Fruit fly (Drosophila melanogaster) whole organism, embryonic: ENCODE data around the gene Lamtor4.
A peak's percentile ranks its signal among the peaks of the same experiment; 100 is the strongest.

Source experiments
- Awh ChIP-seq: fragments of 200-800 bp; sonication (Bioruptor generic); IDR thresholded peaks from 2 replicates; pipeline ENCODE4, ENCODE4 v1.3.6; 2022; ENCODE audit warnings: missing biosample characterization, missing genetic modification characterization
- Bgb ChIP-seq: fragments of 200-800 bp; sonication (Bioruptor generic); IDR thresholded peaks from 2 replicates; pipeline ENCODE4 v1.3.6; 2022; ENCODE audit warnings: missing biosample characterization, missing genetic modification characterization; ENCODE audit not compliant: partially characterized antibody
- CG13287 ChIP-seq: fragments of 200-800 bp; sonication (Bioruptor generic); IDR thresholded peaks from 2 replicates; pipeline ENCODE4 v1.3.6; 2022; ENCODE audit warnings: missing biosample characterization, missing genetic modification characterization; ENCODE audit not compliant: partially characterized antibody
- CG15514 ChIP-seq: fragments of 200-800 bp; sonication (Bioruptor generic); optimal IDR thresholded peaks from 3 replicates; lab custom pipeline; 2017; ENCODE audit warnings: missing biosample characterization, missing genetic modification characterization, mild to moderate bottlenecking, moderate library complexity, missing genetic modification reagents
- CG15601 ChIP-seq: fragments of 200-800 bp; sonication (Bioruptor generic); optimal IDR thresholded peaks from 3 replicates; lab custom pipeline; 2019; ENCODE audit warnings: missing biosample characterization, mild to moderate bottlenecking, missing genetic modification characterization, moderate library complexity
- CG1832 ChIP-seq: fragments of 200-800 bp; sonication (Bioruptor generic); optimal IDR thresholded peaks from 2 replicates; lab custom pipeline; 2017; ENCODE audit warnings: missing biosample characterization, mild to moderate bottlenecking, missing genetic modification characterization, inconsistent platforms
- CG2129 ChIP-seq: fragments of 200-800 bp; sonication (Bioruptor generic); IDR thresholded peaks from 2 replicates; pipeline ENCODE4 v1.3.6; 2022; ENCODE audit warnings: missing biosample characterization, missing genetic modification characterization; ENCODE audit not compliant: partially characterized antibody
- CG2712 ChIP-seq: fragments of 200-800 bp; optimal IDR thresholded peaks from 3 replicates; lab custom pipeline; 2019; ENCODE audit warnings: missing biosample characterization, mild to moderate bottlenecking, missing genetic modification characterization, moderate library complexity
- CG34224 ChIP-seq: fragments of 200-800 bp; sonication (Bioruptor generic); IDR thresholded peaks from 3 replicates; pipeline ENCODE4 v1.3.6; 2022; ENCODE audit warnings: missing biosample characterization, missing genetic modification characterization; ENCODE audit not compliant: partially characterized antibody
- CG34376 ChIP-seq: fragments of 200-800 bp; sonication (Bioruptor generic); optimal IDR thresholded peaks from 2 replicates; lab custom pipeline; 2018; ENCODE audit warnings: missing biosample characterization, mild to moderate bottlenecking, missing genetic modification characterization
- CG34422 ChIP-seq: fragments of 200-800 bp; sonication (Bioruptor generic); IDR thresholded peaks from 3 replicates; pipeline ENCODE4 v1.3.6; 2022; ENCODE audit warnings: missing biosample characterization, missing genetic modification characterization
- CG3847 ChIP-seq: fragments of 200-800 bp; sonication (Bioruptor generic); IDR thresholded peaks from 2 replicates; pipeline ENCODE4 v1.3.6; 2022; ENCODE audit warnings: missing biosample characterization, missing genetic modification characterization
- CG4617 ChIP-seq: fragments of 200-800 bp; sonication (Bioruptor generic); optimal IDR thresholded peaks from 3 replicates; lab custom pipeline; 2016; ENCODE audit warnings: missing biosample characterization, missing genetic modification characterization, borderline replicate concordance
- CG6791 ChIP-seq: fragments of 200-800 bp; sonication (Bioruptor generic); IDR thresholded peaks from 3 replicates; pipeline ENCODE4 v1.3.6; 2022; ENCODE audit warnings: missing biosample characterization, missing genetic modification characterization; ENCODE audit not compliant: partially characterized antibody
- CG7963 ChIP-seq: fragments of 200-800 bp; sonication (Bioruptor generic); IDR thresholded peaks from 3 replicates; pipeline ENCODE4 v1.3.6; 2022; ENCODE audit warnings: missing biosample characterization, missing genetic modification characterization; ENCODE audit not compliant: partially characterized antibody
- CG9215 ChIP-seq: fragments of 200-800 bp; sonication (Bioruptor generic); IDR thresholded peaks from 2 replicates; pipeline ENCODE4 v1.3.6; 2022; ENCODE audit warnings: missing biosample characterization, missing genetic modification characterization
- CG9797 ChIP-seq: fragments of 200-800 bp; sonication (Bioruptor generic); optimal IDR thresholded peaks from 3 replicates; lab custom pipeline; 2018; ENCODE audit warnings: missing biosample characterization, mild to moderate bottlenecking, missing genetic modification characterization
- CHES-1-like ChIP-seq: fragments of 200-800 bp; sonication (Bioruptor generic); optimal IDR thresholded peaks from 2 replicates; lab custom pipeline; 2016; ENCODE audit warnings: missing biosample characterization, missing genetic modification characterization
- Dip2 ChIP-seq: fragments of 200-800 bp; sonication (Bioruptor generic); IDR thresholded peaks from 2 replicates; pipeline ENCODE4 v1.3.6; 2022; ENCODE audit warnings: missing biosample characterization, missing genetic modification characterization
- Dp ChIP-seq: fragments of 200-800 bp; sonication (Bioruptor generic); optimal IDR thresholded peaks from 2 replicates; lab custom pipeline; 2018; ENCODE audit warnings: missing biosample characterization, mild to moderate bottlenecking, missing genetic modification characterization, moderate library complexity
- E2f2 ChIP-seq: fragments of 200-800 bp; sonication (Bioruptor generic); IDR thresholded peaks from 2 replicates; pipeline ENCODE4 v1.3.6; 2022; ENCODE audit warnings: missing biosample characterization, missing genetic modification characterization
- Fer1 ChIP-seq: fragments of 200-800 bp; sonication (Bioruptor generic); optimal IDR thresholded peaks from 2 replicates; lab custom pipeline; 2017; ENCODE audit warnings: missing biosample characterization, mild to moderate bottlenecking, missing genetic modification characterization
- HLH4C ChIP-seq: fragments of 200-800 bp; sonication (Bioruptor generic); IDR thresholded peaks from 3 replicates; pipeline ENCODE4 v1.3.6; 2022; ENCODE audit warnings: missing biosample characterization, missing genetic modification characterization; ENCODE audit not compliant: partially characterized antibody
- HmgD ChIP-seq: fragments of 200-800 bp; sonication (Bioruptor generic); optimal IDR thresholded peaks from 3 replicates; lab custom pipeline; 2016; ENCODE audit warnings: missing biosample characterization, missing genetic modification characterization
- Lhr ChIP-seq: fragments of 200-800 bp; sonication (Bioruptor generic); optimal IDR thresholded peaks from 3 replicates; lab custom pipeline; 2017; ENCODE audit warnings: mild to moderate bottlenecking, missing biosample characterization, missing genetic modification reagents, missing genetic modification characterization
- Mad ChIP-seq: fragments of 200-800 bp; sonication (Bioruptor generic); optimal IDR thresholded peaks from 2 replicates; lab custom pipeline; 2016; ENCODE audit warnings: missing biosample characterization, missing genetic modification characterization
- Opbp ChIP-seq: fragments of 200-800 bp; sonication (Bioruptor generic); IDR thresholded peaks from 3 replicates; pipeline ENCODE4 v1.3.6; 2022; ENCODE audit warnings: missing biosample characterization, missing genetic modification characterization; ENCODE audit not compliant: partially characterized antibody
- abd-A ChIP-seq: fragments of 200-800 bp; sonication (Bioruptor generic); optimal IDR thresholded peaks from 3 replicates; lab custom pipeline; 2019; ENCODE audit warnings: missing biosample characterization, mild to moderate bottlenecking, missing genetic modification characterization, moderate library complexity
- amos ChIP-seq: fragments of 200-800 bp; sonication (Bioruptor generic); IDR thresholded peaks from 2 replicates; pipeline ENCODE4 v1.3.6; 2022; ENCODE audit warnings: missing biosample characterization, missing genetic modification characterization; ENCODE audit not compliant: partially characterized antibody
- ase ChIP-seq: fragments of 200-800 bp; sonication (Bioruptor generic); IDR thresholded peaks from 3 replicates; pipeline ENCODE4 v1.3.6; 2022; ENCODE audit warnings: missing biosample characterization, missing genetic modification characterization
- bbx ChIP-seq: fragments of 200-800 bp; sonication (Bioruptor generic); IDR thresholded peaks from 2 replicates; pipeline ENCODE4 v1.3.6; 2022; ENCODE audit warnings: missing biosample characterization, missing genetic modification characterization; ENCODE audit not compliant: partially characterized antibody
- dan ChIP-seq: fragments of 200-800 bp; sonication (Bioruptor generic); IDR thresholded peaks from 2 replicates; pipeline ENCODE4 v1.3.6; 2022; ENCODE audit warnings: missing biosample characterization, missing genetic modification characterization
- dpn ChIP-seq, 2 experiments: fragments of 200-800 bp; sonication (Bioruptor generic); optimal IDR thresholded peaks; 3 replicates each; lab custom pipeline; 2016; ENCODE audit warnings: missing biosample characterization in 2 of 2, missing genetic modification characterization in 2 of 2
- gfzf ChIP-seq: fragments of 200-800 bp; sonication (Bioruptor generic); optimal IDR thresholded peaks from 2 replicates; lab custom pipeline; 2016; ENCODE audit warnings: missing biosample characterization, mild to moderate bottlenecking, missing genetic modification characterization, moderate library complexity
- her ChIP-seq: fragments of 200-800 bp; sonication (Bioruptor generic); optimal IDR thresholded peaks from 2 replicates; lab custom pipeline; 2016; ENCODE audit warnings: missing biosample characterization, missing genetic modification characterization
- inv ChIP-seq: fragments of 200-800 bp; sonication (Bioruptor generic); IDR thresholded peaks from 2 replicates; pipeline ENCODE4 v1.3.6; 2022; ENCODE audit warnings: missing biosample characterization, missing genetic modification characterization; ENCODE audit not compliant: partially characterized antibody
- lilli ChIP-seq: fragments of 200-800 bp; sonication (Bioruptor generic); optimal IDR thresholded peaks from 3 replicates; lab custom pipeline; 2016; ENCODE audit warnings: missing biosample characterization, missing genetic modification characterization
- nerfin-2 ChIP-seq: fragments of 200-800 bp; sonication (Bioruptor generic); IDR thresholded peaks from 2 replicates; pipeline ENCODE4 v1.3.6; 2022; ENCODE audit warnings: missing biosample characterization, missing genetic modification characterization; ENCODE audit not compliant: partially characterized antibody
- onecut ChIP-seq: fragments of 200-800 bp; sonication (Bioruptor generic); IDR thresholded peaks from 2 replicates; pipeline ENCODE4 v1.3.6; 2022; ENCODE audit warnings: missing biosample characterization, missing genetic modification characterization
- ranshi ChIP-seq: fragments of 200-800 bp; sonication (Bioruptor generic); IDR thresholded peaks from 2 replicates; pipeline ENCODE4 v1.3.6; 2022; ENCODE audit warnings: missing biosample characterization, missing genetic modification characterization
- sisA ChIP-seq: fragments of 200-800 bp; sonication (Bioruptor generic); IDR thresholded peaks from 2 replicates; pipeline ENCODE4 v1.3.6; 2022; ENCODE audit warnings: missing biosample characterization, missing genetic modification characterization
- stwl ChIP-seq: fragments of 200-800 bp; sonication (Bioruptor generic); optimal IDR thresholded peaks from 3 replicates; lab custom pipeline; 2018; ENCODE audit warnings: missing biosample characterization, mild to moderate bottlenecking, missing genetic modification characterization, moderate library complexity
- tna ChIP-seq: fragments of 200-800 bp; sonication (Bioruptor generic); IDR thresholded peaks from 2 replicates; pipeline ENCODE4 v1.3.6; 2022; ENCODE audit warnings: missing biosample characterization, missing genetic modification characterization; ENCODE audit not compliant: partially characterized antibody
- vvl ChIP-seq: fragments of 200-800 bp; sonication (Bioruptor generic); IDR thresholded peaks from 2 replicates; pipeline ENCODE4 v1.3.6; 2022; ENCODE audit warnings: missing biosample characterization, missing genetic modification characterization

Gene Lamtor4

dm6 chr3L:3905111-3905510 lies 8.4 kb downstream of the Lamtor4 start, which contains the start of gene ida (continued):
- TF ChIP-seq CG3847 (GFP tag; lab: Robert Waterston, UW) (peak; percentile 90), ase (GFP tag; lab: Robert Waterston, UW) (no peak), Opbp (peak; percentile 100), stwl (tag; lab: Kevin White, UChicago) (peak; percentile 36), gfzf (GFP tag; lab: Kevin White, UChicago) (peak; percentile 47), sisA (GFP tag; lab: Robert Waterston, UW) (no peak), Awh (GFP tag; lab: Robert Waterston, UW) (no peak), tna (GFP tag; lab: Robert Waterston, UW) (peak; percentile 23; the same call in 1 of the 2 replicates), her (GFP tag; lab: Kevin White, UChicago) (peak; percentile 41), Dp (GFP tag; lab: Kevin White, UChicago) (peak; percentile 99), CG15601 (tag; lab: Kevin White, UChicago) (peak; percentile 8), dan (GFP tag; lab: Robert Waterston, UW) (no peak), ranshi (GFP tag; lab: Robert Waterston, UW) (no peak), E2f2 (GFP tag; lab: Robert Waterston, UW) (peak; percentile 99), HmgD (peak; percentile 19), vvl (GFP tag; lab: Robert Waterston, UW) (peak; percentile 40; the same call in 1 of the 2 replicates), CG15514 (GFP tag; lab: Kevin White, UChicago) (peak; percentile 72), CG34376 (GFP tag; lab: Kevin White, UChicago) (peak; percentile 53), abd-A (tag; lab: Kevin White, UChicago) (no peak), Dip2 (GFP tag; lab: Robert Waterston, UW) (no peak)
- TF ChIP-seq, all 482 proteins: peak for 63

DNA sequence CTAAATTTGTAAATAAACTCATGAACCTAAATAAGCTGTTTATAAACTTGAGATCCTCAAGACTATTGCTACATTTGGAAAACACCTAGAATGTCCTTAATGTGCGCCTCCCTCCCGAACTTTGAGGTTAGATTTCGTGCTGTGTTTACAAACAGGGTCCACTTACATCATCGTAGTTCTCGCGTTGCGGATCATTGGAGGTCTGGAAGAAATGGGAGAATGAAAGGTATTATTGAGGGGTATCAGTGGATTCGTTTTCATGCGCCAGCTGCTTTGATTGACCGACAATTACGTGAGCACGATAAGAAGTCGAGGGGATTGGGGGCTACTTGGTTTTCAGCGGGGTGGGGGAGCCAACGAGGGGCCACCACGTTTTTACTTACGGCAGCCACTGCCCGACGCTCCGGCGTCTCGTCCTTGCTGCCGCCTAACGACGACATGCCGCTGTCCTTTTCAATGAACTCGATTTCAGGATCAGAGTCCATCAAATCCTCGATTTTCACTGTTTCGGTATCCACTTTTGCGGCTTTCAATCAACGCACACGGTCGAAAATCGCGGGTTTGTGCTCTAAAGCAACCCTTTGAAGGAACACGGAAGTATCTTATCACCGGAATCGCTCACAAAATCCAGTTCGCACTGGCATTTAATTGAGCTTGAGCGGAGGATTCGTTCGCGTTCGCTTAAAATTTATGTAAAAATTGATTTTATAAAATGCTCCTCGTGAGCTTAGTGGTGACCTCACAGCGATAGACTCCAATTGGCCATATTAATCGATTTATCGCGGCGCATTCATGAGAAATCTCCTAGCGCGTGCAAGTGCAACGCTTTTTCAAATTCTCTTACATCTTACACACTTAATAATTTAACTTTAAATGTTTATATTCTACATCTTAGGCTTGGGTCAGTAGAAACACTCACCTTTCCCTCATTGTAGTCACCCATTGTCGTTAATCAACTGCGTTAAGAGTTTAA lies 12.4 kb downstream of the Lamtor4 start:
- TF ChIP-seq CG1832 (GFP tag; lab: Kevin White, UChicago) (no peak), CG9797 (GFP tag; lab: Kevin White, UChicago) (peak; percentile 47), HLH4C (GFP tag; lab: Robert Waterston, UW) (peak; percentile 64; the same call in 2 of the 3 replicates), Fer1 (GFP tag; lab: Kevin White, UChicago) (no peak), dpn (GFP tag; optimal IDR thresholded peaks at IDR 0.05; lab: Kevin White, UChicago) (peak in 1 of 2 experiments; percentile 18), Mad (peak; percentile 1), CG4617 (peak; percentile 69), lilli (GFP tag; lab: Kevin White, UChicago) (peak; percentile 16), bbx (GFP tag; lab: Robert Waterston, UW) (peak; percentile 75), CG34422 (GFP tag; lab: Robert Waterston, UW) (peak; percentile 44; the same call in 2 of the 3 replicates), CG7963 (GFP tag; lab: Robert Waterston, UW) (peak; percentile 43; the same call in 1 of the 3 replicates), CHES-1-like (GFP tag; lab: Kevin White, UChicago) (peak; percentile 2), onecut (GFP tag; lab: Robert Waterston, UW) (peak; percentile 79), Opbp (peak; percentile 76), CG34224 (GFP tag; lab: Robert Waterston, UW) (peak; percentile 68), nerfin-2 (0 out of 2 replicates have a peak, but pooled peaks have one; percentile 51), Bgb (GFP tag; lab: Robert Waterston, UW) (peak; percentile 65), CG2712 (tag; lab: Kevin White, UChicago) (peak; percentile 40), E2f2 (GFP tag; lab: Robert Waterston, UW) (peak; percentile 75), CG9215 (GFP tag; lab: Robert Waterston, UW) (no peak), amos (GFP tag; lab: Robert Waterston, UW) (peak; percentile 61; the same call in 1 of the 2 replicates), CG6791 (GFP tag; lab: Robert Waterston, UW) (peak; percentile 60; the same call in 1 of the 3 replicates), Lhr (GFP tag; lab: Kevin White, UChicago) (peak; percentile 18), CG2129 (0 out of 2 replicates have a peak, but pooled peaks have one; percentile 27), inv (peak; percentile 45; the same call in 1 of the 2 replicates), CG13287 (GFP tag; lab: Robert Waterston, UW) (peak; percentile 74)
